4 fruit fly cellular contexts compared by ENCODE assay signal in the genomic region with DNA sequence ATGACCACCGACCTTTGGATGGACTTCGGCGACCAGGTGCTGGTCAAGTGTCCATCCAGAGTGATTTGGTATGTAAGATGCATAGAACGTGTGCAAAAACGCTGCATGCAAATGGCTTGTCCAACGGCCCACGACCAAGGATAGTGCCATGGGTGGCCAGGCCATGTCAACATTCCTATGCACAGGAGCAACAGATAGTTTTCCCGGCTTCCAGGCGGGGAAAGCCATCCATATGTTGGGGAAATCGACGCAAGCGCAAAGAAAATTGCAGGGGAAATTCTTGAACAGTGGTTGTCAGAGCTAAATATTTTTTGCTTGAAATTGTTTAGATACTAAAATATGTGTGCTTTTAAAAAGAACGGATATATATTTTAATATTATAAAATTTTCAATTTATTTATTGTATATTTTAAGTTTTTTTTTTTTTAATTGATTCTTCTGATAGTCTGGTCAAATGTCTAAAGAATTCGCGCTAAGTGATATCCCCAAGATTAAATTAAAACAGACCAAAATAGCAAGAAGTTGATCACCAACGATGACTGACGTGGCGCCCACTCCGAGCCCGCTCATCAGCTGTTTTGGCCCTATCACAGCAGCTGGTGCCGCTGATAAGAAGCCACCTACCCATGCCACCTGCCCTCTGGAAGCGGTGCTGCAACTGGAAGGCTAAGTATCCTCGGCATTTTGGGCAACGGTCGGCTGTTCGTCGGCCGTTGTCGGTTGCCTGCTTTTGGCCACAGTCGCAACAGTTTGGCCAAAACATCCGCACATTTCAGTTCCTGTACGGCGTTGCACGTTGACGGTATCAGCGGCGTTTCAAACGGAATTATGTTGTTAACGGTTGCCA.
TF ChIP-seq lines count a peak whose summit lies in the region.

Gene 5-HT2B, plus strand, starts transcription at position 797 of the 847 bp plus-strand sequence.

- no peak for TF ChIP-seq CTCF in whole organism, embryonic (GFP tag; optimal IDR thresholded peaks at IDR 0.05; lab: Kevin White, UChicago)

TF ChIP-seq in whole organism, adult, 20 proteins besides CTCF, POLR2A, EP300 and RAD21:
- TF ChIP-seq ovo (GFP tag; optimal IDR thresholded peaks at IDR 0.05; lab: Kevin White, UChicago): no peak
- no peak for TF ChIP-seq Clk (GFP tag; optimal IDR thresholded peaks at IDR 0.05; lab: Kevin White, UChicago)
- TF ChIP-seq Hr96 (GFP tag; optimal IDR thresholded peaks at IDR 0.05; lab: Kevin White, UChicago): no peak
- TF ChIP-seq Mnt (GFP tag; optimal IDR thresholded peaks at IDR 0.05; lab: Kevin White, UChicago): no peak
- TF ChIP-seq CG5204 (GFP tag; optimal IDR thresholded peaks at IDR 0.05; lab: Kevin White, UChicago): peak; percentile 19
- no peak for TF ChIP-seq cnc (optimal IDR thresholded peaks at IDR 0.05; lab: Kevin White, UChicago)
- TF ChIP-seq toe (GFP tag; optimal IDR thresholded peaks at IDR 0.05; lab: Kevin White, UChicago): no peak
- peak; percentile 16 for TF ChIP-seq CG14711 (tag; optimal IDR thresholded peaks at IDR 0.05; lab: Kevin White, UChicago)
- TF ChIP-seq bab1 (GFP tag; optimal IDR thresholded peaks at IDR 0.05; lab: Kevin White, UChicago): no peak
- TF ChIP-seq pad (GFP tag; optimal IDR thresholded peaks at IDR 0.05; lab: Kevin White, UChicago): peak; percentile 91
- no peak for TF ChIP-seq Crg-1 (GFP tag; optimal IDR thresholded peaks at IDR 0.05; lab: Kevin White, UChicago)
- peak; percentile 45 for TF ChIP-seq CG12768 (GFP tag; optimal IDR thresholded peaks at IDR 0.05; lab: Kevin White, UChicago)
- TF ChIP-seq CG11617 (GFP tag; optimal IDR thresholded peaks at IDR 0.05; lab: Kevin White, UChicago): peak; percentile 18
- peak; percentile 10 for TF ChIP-seq CG7101 (tag; optimal IDR thresholded peaks at IDR 0.05; lab: Kevin White, UChicago)
- TF ChIP-seq CG33017 (tag; optimal IDR thresholded peaks at IDR 0.05; lab: Kevin White, UChicago): peak; percentile 49
- TF ChIP-seq cic (GFP tag; optimal IDR thresholded peaks at IDR 0.05; lab: Kevin White, UChicago): no peak
- peak; percentile 70 for TF ChIP-seq CG7045 (GFP tag; optimal IDR thresholded peaks at IDR 0.05; lab: Kevin White, UChicago)
- no peak for TF ChIP-seq tj (GFP tag; optimal IDR thresholded peaks at IDR 0.05; lab: Kevin White, UChicago)
- no peak for TF ChIP-seq kay (GFP tag; lab: Kevin White, UChicago; ENCODE audit: borderline replicate concordance)
- no peak for TF ChIP-seq CG1620 (GFP tag; optimal IDR thresholded peaks at IDR 0.05; lab: Kevin White, UChicago)
TF ChIP-seq in whole organism, adult: peak in this region for 8.

TF ChIP-seq in whole organism, embryonic, 481 proteins besides CTCF, POLR2A, EP300 and RAD21 (continues in another document):
- TF ChIP-seq CoRest (tag; optimal IDR thresholded peaks at IDR 0.05; lab: Kevin White, UChicago) (peak; percentile 22), zf30C (GFP tag; optimal IDR thresholded peaks at IDR 0.05; lab: Kevin White, UChicago) (no peak), Opbp (GFP tag; IDR thresholded peaks at IDR 0.05; lab: Robert Waterston, UW; ENCODE audit: partially characterized antibody) (no peak), dysf (GFP tag; IDR thresholded peaks at IDR 0.05; lab: Robert Waterston, UW) (peak; percentile 27; the same call in 1 of the 3 replicates), Hr51 (GFP tag; optimal IDR thresholded peaks at IDR 0.05; lab: Kevin White, UChicago) (peak in 1 of 2 experiments; percentile 58), Antp (GFP tag; optimal IDR thresholded peaks at IDR 0.05; lab: Kevin White, UChicago) (no peak), fd64A (GFP tag; optimal IDR thresholded peaks at IDR 0.05; lab: Kevin White, UChicago) (no peak), CG3407 (GFP tag; optimal IDR thresholded peaks at IDR 0.05; lab: Kevin White, UChicago) (no peak), CG6854 (GFP tag; optimal IDR thresholded peaks at IDR 0.05; lab: Kevin White, UChicago) (peak; percentile 44), slbo (GFP tag; IDR thresholded peaks at IDR 0.05; lab: Robert Waterston, UW) (peak; percentile 50), Optix (GFP tag; IDR thresholded peaks at IDR 0.05; lab: Robert Waterston, UW) (no peak), Atf-2 (GFP tag; optimal IDR thresholded peaks at IDR 0.05; lab: Kevin White, UChicago) (no peak), E2f1 (GFP tag; IDR thresholded peaks at IDR 0.05; lab: Robert Waterston, UW) (no peak), pnt (GFP tag; optimal IDR thresholded peaks at IDR 0.05; lab: Kevin White, UChicago) (no peak), ab (GFP tag; optimal IDR thresholded peaks at IDR 0.05; lab: Kevin White, UChicago) (no peak), ap (GFP tag; IDR thresholded peaks at IDR 0.05; lab: Robert Waterston, UW) (no peak), Fer1 (GFP tag; optimal IDR thresholded peaks at IDR 0.05; lab: Kevin White, UChicago) (no peak), Ada2b (GFP tag; IDR thresholded peaks at IDR 0.05; lab: Robert Waterston, UW) (0 out of 2 replicates have a peak, but pooled peaks have one; percentile 18), Sox100B (GFP tag; optimal IDR thresholded peaks at IDR 0.05; lab: Kevin White, UChicago) (no peak), Trl (optimal IDR thresholded peaks at IDR 0.05; lab: Kevin White, UChicago) (no peak), Trl (GFP tag; optimal IDR thresholded peaks at IDR 0.05; lab: Kevin White, UChicago) (no peak)

TF ChIP-seq in whole organism, prepupa, 60 proteins besides CTCF, POLR2A, EP300 and RAD21 (continues in another document):
- TF ChIP-seq Sox15 (GFP tag; optimal IDR thresholded peaks at IDR 0.05; lab: Kevin White, UChicago) (no peak), CG31627 (GFP tag; optimal IDR thresholded peaks at IDR 0.05; lab: Kevin White, UChicago) (no peak), CG6808 (GFP tag; optimal IDR thresholded peaks at IDR 0.05; lab: Kevin White, UChicago) (no peak), CG11294 (GFP tag; IDR thresholded peaks at IDR 0.05; lab: Robert Waterston, UW) (peak; percentile 30; the same call in 1 of the 2 replicates), achi (GFP tag; optimal IDR thresholded peaks at IDR 0.05; lab: Kevin White, UChicago) (peak; percentile 40), ss (GFP tag; optimal IDR thresholded peaks at IDR 0.05; lab: Kevin White, UChicago) (no peak), pdm3 (GFP tag; optimal IDR thresholded peaks at IDR 0.05; lab: Kevin White, UChicago) (no peak), Smox (GFP tag; optimal IDR thresholded peaks at IDR 0.05; lab: Kevin White, UChicago) (no peak), esn (GFP tag; optimal IDR thresholded peaks at IDR 0.05; lab: Kevin White, UChicago) (no peak), OdsH (GFP tag; optimal IDR thresholded peaks at IDR 0.05; lab: Kevin White, UChicago) (peak; percentile 35), lz (GFP tag; optimal IDR thresholded peaks at IDR 0.05; lab: Kevin White, UChicago) (no peak), CG32006 (GFP tag; optimal IDR thresholded peaks at IDR 0.05; lab: Kevin White, UChicago) (peak; percentile 64), Ets96B (tag; optimal IDR thresholded peaks at IDR 0.05; lab: Kevin White, UChicago) (peak; percentile 18), CG8119 (GFP tag; IDR thresholded peaks at IDR 0.05; lab: Robert Waterston, UW) (peak; percentile 51; the same call in 2 of the 3 replicates), Hr4 (GFP tag; optimal IDR thresholded peaks at IDR 0.05; lab: Kevin White, UChicago) (peak; percentile 28), Eip78C (GFP tag; lab: Kevin White, UChicago) (peak; percentile 74), Met (GFP tag; optimal IDR thresholded peaks at IDR 0.05; lab: Kevin White, UChicago) (no peak), CG6792 (GFP tag; optimal IDR thresholded peaks at IDR 0.05; lab: Kevin White, UChicago) (no peak), CG11902 (GFP tag; optimal IDR thresholded peaks at IDR 0.05; lab: Kevin White, UChicago) (no peak), Gug (GFP tag; IDR thresholded peaks at IDR 0.05; lab: Robert Waterston, UW) (no peak), svp (GFP tag; lab: Kevin White, UChicago) (peak; percentile 47), CG3919 (GFP tag; optimal IDR thresholded peaks at IDR 0.05; lab: Kevin White, UChicago) (peak; percentile 22), CG8632 (GFP tag; optimal IDR thresholded peaks at IDR 0.05; lab: Kevin White, UChicago) (peak; percentile 6)

TF ChIP-seq in whole organism, pupa, 21 proteins besides CTCF, POLR2A, EP300 and RAD21:
- peak; percentile 8 for TF ChIP-seq CG8301 (tag; optimal IDR thresholded peaks at IDR 0.05; lab: Kevin White, UChicago)
- peak; percentile 46 for TF ChIP-seq CG14655 (GFP tag; optimal IDR thresholded peaks at IDR 0.05; lab: Kevin White, UChicago)
- no peak for TF ChIP-seq gl (tag; optimal IDR thresholded peaks at IDR 0.05; lab: Kevin White, UChicago)
- TF ChIP-seq Snoo (tag; optimal IDR thresholded peaks at IDR 0.05; lab: Kevin White, UChicago): no peak
- peak; percentile 40 for TF ChIP-seq CG15710 (tag; optimal IDR thresholded peaks at IDR 0.05; lab: Kevin White, UChicago)
- TF ChIP-seq CG12605 (GFP tag; IDR thresholded peaks at IDR 0.05; lab: Robert Waterston, UW): peak; percentile 38; the same call in 1 of the 2 replicates
- no peak for TF ChIP-seq Pif1A (GFP tag; optimal IDR thresholded peaks at IDR 0.05; lab: Kevin White, UChicago)
- peak; percentile 5 for TF ChIP-seq CG34367 (tag; optimal IDR thresholded peaks at IDR 0.05; lab: Kevin White, UChicago)
- TF ChIP-seq rn (GFP tag; IDR thresholded peaks at IDR 0.05; lab: Robert Waterston, UW): no peak
- TF ChIP-seq CG17806 (tag; optimal IDR thresholded peaks at IDR 0.05; lab: Kevin White, UChicago): no peak
- TF ChIP-seq CG9948 (tag; optimal IDR thresholded peaks at IDR 0.05; lab: Kevin White, UChicago): peak; percentile 45
- 0 out of 3 replicates have a peak, but pooled peaks have one; percentile 20 for TF ChIP-seq fd96Ca (GFP tag; IDR thresholded peaks at IDR 0.05; lab: Robert Waterston, UW)
- TF ChIP-seq CG8159 (tag; optimal IDR thresholded peaks at IDR 0.05; lab: Kevin White, UChicago): peak; percentile 61
